Fruit fly (Drosophila melanogaster) whole organism, embryonic: ENCODE results near the gene Uev1A.

Experiments used
- Atf-2 ChIP-seq: fragments of 200-800 bp; sonication (Bioruptor generic); optimal IDR thresholded peaks from 2 replicates; lab custom pipeline; 2016; ENCODE audit warnings: missing biosample characterization, missing genetic modification characterization
- CG10274 ChIP-seq: fragments of 200-800 bp; sonication (Bioruptor generic); optimal IDR thresholded peaks from 3 replicates; lab custom pipeline; 2017; ENCODE audit warnings: missing biosample characterization, mild to moderate bottlenecking, missing genetic modification characterization
- CG11398 ChIP-seq: fragments of 200-800 bp; sonication (Bioruptor generic); optimal IDR thresholded peaks from 2 replicates; lab custom pipeline; 2016; ENCODE audit warnings: missing biosample characterization, missing genetic modification characterization
- CG11695 ChIP-seq: fragments of 200-800 bp; sonication (Bioruptor generic); IDR thresholded peaks from 3 replicates; pipeline ENCODE4 v1.3.6; 2022; ENCODE audit warnings: missing biosample characterization, missing genetic modification characterization
- CG12071 ChIP-seq: fragments of 200-800 bp; sonication (Bioruptor generic); optimal IDR thresholded peaks from 3 replicates; lab custom pipeline; 2018; ENCODE audit warnings: missing biosample characterization, mild to moderate bottlenecking, missing genetic modification characterization
- CG14014 ChIP-seq: fragments of 200-800 bp; sonication (Bioruptor generic); IDR thresholded peaks from 2 replicates; pipeline ENCODE4 v1.3.6; 2022; ENCODE audit warnings: missing biosample characterization, missing genetic modification characterization
- CG14050 ChIP-seq: fragments of 200-800 bp; sonication (Bioruptor generic); IDR thresholded peaks from 3 replicates; pipeline ENCODE4 v1.3.6; 2022; ENCODE audit warnings: missing biosample characterization, missing genetic modification characterization
- CG15696 ChIP-seq: fragments of 200-800 bp; sonication (Bioruptor generic); optimal IDR thresholded peaks from 2 replicates; lab custom pipeline; 2019; ENCODE audit warnings: missing biosample characterization, mild to moderate bottlenecking, missing genetic modification characterization, moderate library complexity
- CG1647 ChIP-seq: fragments of 200-800 bp; sonication (Bioruptor generic); optimal IDR thresholded peaks from 3 replicates; lab custom pipeline; 2016; ENCODE audit warnings: missing biosample characterization, missing genetic modification characterization
- CG17361 ChIP-seq: fragments of 200-800 bp; sonication (Bioruptor generic); IDR thresholded peaks from 3 replicates; pipeline ENCODE4 v1.3.6; 2022; ENCODE audit warnings: missing biosample characterization, missing genetic modification characterization
- CG18262 ChIP-seq: fragments of 200-800 bp; optimal IDR thresholded peaks from 3 replicates; lab custom pipeline; 2019; ENCODE audit warnings: missing biosample characterization, mild to moderate bottlenecking, missing genetic modification characterization, moderate library complexity
- CG1832 ChIP-seq: fragments of 200-800 bp; sonication (Bioruptor generic); optimal IDR thresholded peaks from 2 replicates; lab custom pipeline; 2017; ENCODE audit warnings: missing biosample characterization, mild to moderate bottlenecking, missing genetic modification characterization, inconsistent platforms
- CG31388 ChIP-seq: fragments of 200-800 bp; sonication (Bioruptor generic); optimal IDR thresholded peaks from 2 replicates; lab custom pipeline; 2016; ENCODE audit warnings: missing biosample characterization, missing genetic modification characterization
- CG31441 ChIP-seq: fragments of 200-800 bp; sonication (Bioruptor generic); IDR thresholded peaks from 2 replicates; pipeline ENCODE4 v1.3.6; 2022; ENCODE audit warnings: missing biosample characterization, missing genetic modification characterization
- CG32767 ChIP-seq: fragments of 200-800 bp; sonication (Bioruptor generic); IDR thresholded peaks from 2 replicates; pipeline ENCODE4 v1.3.6; 2022; ENCODE audit warnings: missing biosample characterization, missing genetic modification characterization
- CG32772 ChIP-seq: fragments of 200-800 bp; sonication (Bioruptor generic); IDR thresholded peaks from 2 replicates; pipeline ENCODE4 v1.3.6; 2022; ENCODE audit warnings: missing biosample characterization, missing genetic modification characterization
- CG3726 ChIP-seq: fragments of 200-800 bp; sonication (Bioruptor generic); IDR thresholded peaks from 3 replicates; pipeline ENCODE4, ENCODE4 v1.3.6; 2022; ENCODE audit warnings: missing biosample characterization, missing genetic modification characterization
- CG3847 ChIP-seq: fragments of 200-800 bp; sonication (Bioruptor generic); IDR thresholded peaks from 2 replicates; pipeline ENCODE4 v1.3.6; 2022; ENCODE audit warnings: missing biosample characterization, missing genetic modification characterization
- CG4404 ChIP-seq: fragments of 200-800 bp; sonication (Bioruptor generic); IDR thresholded peaks from 2 replicates; pipeline ENCODE4 v1.3.6; 2022; ENCODE audit warnings: missing biosample characterization, missing genetic modification characterization
- CG4707 ChIP-seq: fragments of 200-800 bp; sonication (Bioruptor generic); optimal IDR thresholded peaks from 2 replicates; lab custom pipeline; 2018; ENCODE audit warnings: missing biosample characterization, mild to moderate bottlenecking, missing genetic modification characterization, moderate library complexity
- CG7556 ChIP-seq: fragments of 200-800 bp; sonication (Bioruptor generic); optimal IDR thresholded peaks from 2 replicates; lab custom pipeline; 2017; ENCODE audit warnings: missing biosample characterization, mild to moderate bottlenecking, missing genetic modification characterization
- CG8944 ChIP-seq: fragments of 200-800 bp; sonication (Bioruptor generic); optimal IDR thresholded peaks from 3 replicates; lab custom pipeline; 2016; ENCODE audit warnings: missing biosample characterization, missing genetic modification characterization
- CoRest ChIP-seq: fragments of 200-800 bp; sonication (Bioruptor generic); optimal IDR thresholded peaks from 3 replicates; lab custom pipeline; 2018; ENCODE audit warnings: missing biosample characterization, mild to moderate bottlenecking, missing genetic modification characterization, moderate library complexity
- Eip74EF ChIP-seq, 2 experiments: fragments of 200-800 bp in 1 of 2; fragments of >200 bp in 1 of 2; sonication (Bioruptor generic) in 1 of 2; optimal IDR thresholded peaks; 2 replicates each; lab custom pipeline; 2017 to 2019; ENCODE audit warnings: missing biosample characterization in 2 of 2, missing genetic modification characterization in 2 of 2, mild to moderate bottlenecking in 1 of 2, moderate library complexity in 1 of 2
- HLH54F ChIP-seq: fragments of 200-800 bp; sonication (Bioruptor generic); optimal IDR thresholded peaks from 3 replicates; lab custom pipeline; 2016; ENCODE audit warnings: missing biosample characterization, missing genetic modification characterization
- Max ChIP-seq: fragments of 200-800 bp; sonication (Bioruptor generic); optimal IDR thresholded peaks from 2 replicates; lab custom pipeline; 2016; ENCODE audit warnings: missing biosample characterization, mild to moderate bottlenecking, missing genetic modification characterization
- Nf-YC ChIP-seq: fragments of 200-800 bp; optimal IDR thresholded peaks from 3 replicates; lab custom pipeline; 2019; ENCODE audit warnings: missing biosample characterization, mild to moderate bottlenecking, missing genetic modification characterization, moderate library complexity
- Ptx1 ChIP-seq: fragments of 200-800 bp; sonication (Bioruptor generic); IDR thresholded peaks from 2 replicates; pipeline ENCODE4 v1.3.6; 2022; ENCODE audit warnings: missing biosample characterization, missing genetic modification characterization
- Rfx ChIP-seq: fragments of 200-800 bp; sonication (Bioruptor generic); IDR thresholded peaks from 2 replicates; pipeline ENCODE4 v1.3.6; 2022; ENCODE audit warnings: missing biosample characterization, missing genetic modification characterization
- Sin3A ChIP-seq: fragments of >200 bp; optimal IDR thresholded peaks from 2 replicates; lab custom pipeline; 2018
- ab ChIP-seq: fragments of 200-800 bp; sonication (Bioruptor generic); optimal IDR thresholded peaks from 2 replicates; lab custom pipeline; 2016; ENCODE audit warnings: missing biosample characterization, missing genetic modification characterization
- ato ChIP-seq: fragments of 200-800 bp; sonication (Bioruptor generic); IDR thresholded peaks from 2 replicates; pipeline ENCODE4 v1.3.6; 2022; ENCODE audit warnings: missing biosample characterization, missing genetic modification characterization; ENCODE audit not compliant: partially characterized antibody
- chif ChIP-seq, 2 experiments: fragments of 200-800 bp; sonication (Bioruptor generic); optimal IDR thresholded peaks; 3 replicates each; lab custom pipeline; 2016; ENCODE audit warnings: missing biosample characterization in 2 of 2, missing genetic modification characterization in 2 of 2
- ci ChIP-seq: fragments of 200-800 bp; sonication (Bioruptor generic); IDR thresholded peaks from 3 replicates; pipeline ENCODE4 v1.3.6; 2022; ENCODE audit warnings: missing biosample characterization, missing genetic modification characterization
- gem ChIP-seq: fragments of 200-800 bp; sonication (Bioruptor generic); optimal IDR thresholded peaks from 2 replicates; lab custom pipeline; 2019; ENCODE audit warnings: missing biosample characterization, mild to moderate bottlenecking, missing genetic modification characterization, moderate library complexity
- grau ChIP-seq: fragments of 200-800 bp; optimal IDR thresholded peaks from 3 replicates; lab custom pipeline; 2019; ENCODE audit warnings: missing biosample characterization, mild to moderate bottlenecking, missing genetic modification characterization, moderate library complexity
- h ChIP-seq: fragments of >200 bp; optimal IDR thresholded peaks from 2 replicates; lab custom pipeline; 2017
- lilli ChIP-seq: fragments of 200-800 bp; sonication (Bioruptor generic); optimal IDR thresholded peaks from 3 replicates; lab custom pipeline; 2016; ENCODE audit warnings: missing biosample characterization, missing genetic modification characterization
- lola ChIP-seq, 3 experiments: fragments of >200 bp in 2 of 3; fragments of 200-800 bp in 1 of 3; sonication (Bioruptor generic) in 1 of 3; optimal IDR thresholded peaks; 2 replicates each; lab custom pipeline; 2017 to 2019; ENCODE audit warnings: missing biosample characterization in 3 of 3, missing genetic modification characterization in 3 of 3, mild to moderate bottlenecking in 1 of 3, moderate library complexity in 1 of 3
- mld ChIP-seq: fragments of 200-800 bp; sonication (Bioruptor generic); IDR thresholded peaks from 3 replicates; pipeline ENCODE4 v1.3.6; 2022; ENCODE audit warnings: missing biosample characterization, missing genetic modification characterization; ENCODE audit not compliant: partially characterized antibody
- nau ChIP-seq: fragments of 200-800 bp; sonication (Bioruptor generic); optimal IDR thresholded peaks from 3 replicates; lab custom pipeline; 2017; ENCODE audit warnings: missing biosample characterization, mild to moderate bottlenecking, missing genetic modification characterization, missing genetic modification reagents
- nerfin-1 ChIP-seq: fragments of 200-800 bp; sonication (Bioruptor generic); optimal IDR thresholded peaks from 3 replicates; lab custom pipeline; 2019; ENCODE audit warnings: missing biosample characterization, mild to moderate bottlenecking, missing genetic modification characterization, moderate library complexity
- nmo ChIP-seq: fragments of 200-800 bp; sonication (Bioruptor generic); optimal IDR thresholded peaks from 2 replicates; lab custom pipeline; 2018; ENCODE audit warnings: missing biosample characterization, mild to moderate bottlenecking, missing genetic modification characterization, moderate library complexity
- ranshi ChIP-seq: fragments of 200-800 bp; sonication (Bioruptor generic); IDR thresholded peaks from 2 replicates; pipeline ENCODE4 v1.3.6; 2022; ENCODE audit warnings: missing biosample characterization, missing genetic modification characterization
- row ChIP-seq: fragments of 200-800 bp; sonication (Bioruptor generic); IDR thresholded peaks from 3 replicates; pipeline ENCODE4 v1.3.6; 2022; ENCODE audit warnings: missing biosample characterization, missing genetic modification characterization
- salm ChIP-seq: fragments of 200-800 bp; sonication (Bioruptor generic); optimal IDR thresholded peaks from 2 replicates; lab custom pipeline; 2018; ENCODE audit warnings: missing biosample characterization, mild to moderate bottlenecking, missing genetic modification characterization
- sc ChIP-seq, 3 experiments: fragments of >200 bp in 2 of 3; fragments of 200-800 bp in 1 of 3; sonication (Bioruptor generic) in 1 of 3; optimal IDR thresholded peaks; 2 replicates in 2 of 3; 3 replicates in 1 of 3; lab custom pipeline; 2017; ENCODE audit warnings: mild to moderate bottlenecking in 1 of 3, missing biosample characterization in 1 of 3, missing genetic modification characterization in 1 of 3, missing genetic modification reagents in 1 of 3
- sug ChIP-seq: fragments of 200-800 bp; optimal IDR thresholded peaks from 2 replicates; lab custom pipeline; 2019; ENCODE audit warnings: missing biosample characterization, mild to moderate bottlenecking, missing genetic modification characterization, moderate library complexity
- twi ChIP-seq: fragments of 200-800 bp; optimal IDR thresholded peaks from 2 replicates; lab custom pipeline; 2019; ENCODE audit warnings: missing biosample characterization, mild to moderate bottlenecking, missing genetic modification characterization, moderate library complexity
- zen ChIP-seq: fragments of 200-800 bp; sonication (Bioruptor generic); optimal IDR thresholded peaks from 3 replicates; lab custom pipeline; 2018; ENCODE audit warnings: missing biosample characterization, mild to moderate bottlenecking, missing genetic modification characterization, moderate library complexity

Gene Uev1A

dm6 chr3L:5352684-5353322, 13.2 kb downstream of the Uev1A start (continued):
- TF ChIP-seq CG1832 (GFP tag; lab: Kevin White, UChicago) (no peak), CG4707 (no peak), ranshi (GFP tag; lab: Robert Waterston, UW) (0 out of 2 replicates have a peak, but pooled peaks have one; percentile 15), twi (tag; lab: Kevin White, UChicago) (no peak), Max (GFP tag; lab: Kevin White, UChicago) (no peak), HLH54F (GFP tag; lab: Kevin White, UChicago) (no peak), zen (peak; percentile 95), mld (no peak), Rfx (no peak), Sin3A (lab: Kevin White, UChicago) (no peak), nau (GFP tag; lab: Kevin White, UChicago) (no peak), CG14050 (GFP tag; lab: Robert Waterston, UW) (no peak), CG32767 (GFP tag; lab: Robert Waterston, UW) (no peak), CG12071 (no peak), lilli (GFP tag; lab: Kevin White, UChicago) (no peak), CG17361 (GFP tag; lab: Robert Waterston, UW) (peak; percentile 51; the same call in 1 of the 3 replicates), gem (tag; lab: Kevin White, UChicago) (peak; percentile 60), salm (tag; lab: Kevin White, UChicago) (no peak), Nf-YC (tag; lab: Kevin White, UChicago) (no peak), CG15696 (tag; lab: Kevin White, UChicago) (peak; percentile 97), CG31441 (GFP tag; lab: Robert Waterston, UW) (peak; percentile 63), CG8944 (GFP tag; lab: Kevin White, UChicago) (no peak), nmo (GFP tag; lab: Kevin White, UChicago) (peak; percentile 46), CG3847 (GFP tag; lab: Robert Waterston, UW) (no peak), CG3726 (GFP tag; lab: Robert Waterston, UW) (no peak), CG32772 (GFP tag; lab: Robert Waterston, UW) (0 out of 2 replicates have a peak, but pooled peaks have one; percentile 40), Eip74EF (GFP tag; optimal IDR thresholded peaks at IDR 0.05; lab: Kevin White, UChicago) (no peak), sug (tag; lab: Kevin White, UChicago) (no peak), CG31388 (GFP tag; lab: Kevin White, UChicago) (no peak), CG1647 (GFP tag; lab: Kevin White, UChicago) (no peak), CG18262 (peak; percentile 77), CoRest (tag; lab: Kevin White, UChicago) (peak; percentile 30), sc (optimal IDR thresholded peaks at IDR 0.05; lab: Kevin White, UChicago) (no peak), sc (GFP tag; optimal IDR thresholded peaks at IDR 0.05; lab: Kevin White, UChicago) (no peak), ab (GFP tag; lab: Kevin White, UChicago) (no peak), Ptx1 (GFP tag; lab: Robert Waterston, UW) (no peak), Atf-2 (no peak), CG14014 (GFP tag; lab: Robert Waterston, UW) (no peak), nerfin-1 (tag; lab: Kevin White, UChicago) (peak; percentile 35), CG10274 (GFP tag; lab: Kevin White, UChicago) (no peak), CG11398 (GFP tag; lab: Kevin White, UChicago) (no peak), chif (GFP tag; optimal IDR thresholded peaks at IDR 0.05; lab: Kevin White, UChicago) (peak in 1 of 2 experiments; percentile 42), CG11695 (GFP tag; lab: Robert Waterston, UW) (peak; percentile 60; the same call in 2 of the 3 replicates), ato (GFP tag; lab: Robert Waterston, UW) (no peak), grau (tag; lab: Kevin White, UChicago) (peak; percentile 96), lola (GFP tag; optimal IDR thresholded peaks at IDR 0.05; lab: Kevin White, UChicago) (peak in 1 of 3 experiments; percentile 61), h (lab: Kevin White, UChicago) (no peak), CG4404 (GFP tag; lab: Robert Waterston, UW) (peak; percentile 90), CG7556 (no peak), ci (GFP tag; lab: Robert Waterston, UW) (no peak), row (peak; percentile 55)
